Fruit fly (Drosophila melanogaster): ENCODE results near the gene CG32091.

Gene CG32091

DNA sequence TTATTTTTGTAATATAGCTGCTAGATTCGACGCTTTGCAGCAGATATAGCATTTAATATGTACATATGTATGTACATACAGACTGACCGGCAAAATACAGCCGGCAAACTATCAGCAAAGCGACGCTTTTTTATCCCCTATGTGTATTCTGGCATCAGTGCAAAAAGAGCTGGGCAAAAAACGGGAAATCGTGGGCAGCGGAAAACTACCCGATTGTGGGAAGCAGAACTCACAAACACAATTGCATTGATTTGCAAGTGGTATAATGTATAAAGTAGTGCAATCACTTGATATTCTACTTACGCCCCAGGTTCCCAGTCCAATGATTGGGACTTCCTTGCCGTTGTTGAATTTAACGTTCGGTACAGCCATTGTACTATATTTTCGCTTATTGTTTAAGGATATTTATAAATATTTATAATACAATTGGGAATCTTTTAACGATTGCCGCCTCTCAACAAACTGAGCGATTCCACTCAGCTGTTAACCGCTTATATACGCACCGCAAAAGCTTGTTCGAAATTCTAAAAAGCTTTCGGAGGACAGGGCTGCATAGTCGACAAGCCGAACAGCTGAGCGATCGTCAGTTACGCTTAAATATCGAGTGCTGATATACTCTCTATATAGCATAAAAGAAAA, 7.8 kb upstream of the CG32091 start (continued):
- TF ChIP-seq CG10979 (tag; optimal IDR thresholded peaks at IDR 0.05) (no peak), crp (GFP tag; optimal IDR thresholded peaks at IDR 0.05) (peak in 1 of 2 experiments; percentile 87), CG13287 (GFP tag; IDR thresholded peaks at IDR 0.05; ENCODE audit: partially characterized antibody) (peak; percentile 59), fru (optimal IDR thresholded peaks at IDR 0.05) (no peak), CG34224 (GFP tag; IDR thresholded peaks at IDR 0.05; ENCODE audit: partially characterized antibody) (peak; percentile 25; the same call in 1 of the 3 replicates), row (GFP tag; IDR thresholded peaks at IDR 0.05) (peak; percentile 41; the same call in 1 of the 3 replicates), HmgZ (tag; optimal IDR thresholded peaks at IDR 0.05) (peak; percentile 20), Meics (GFP tag; optimal IDR thresholded peaks at IDR 0.05) (no peak), CG8089 (GFP tag; optimal IDR thresholded peaks at IDR 0.05) (no peak), nom (GFP tag; optimal IDR thresholded peaks at IDR 0.05) (peak; percentile 68), sqz (GFP tag; optimal IDR thresholded peaks at IDR 0.05) (no peak), E2f2 (GFP tag; IDR thresholded peaks at IDR 0.05) (peak; percentile 33), Mad (GFP tag; optimal IDR thresholded peaks at IDR 0.05) (no peak), CG2129 (GFP tag; IDR thresholded peaks at IDR 0.05; ENCODE audit: partially characterized antibody) (no peak), lab (GFP tag; optimal IDR thresholded peaks at IDR 0.05) (no peak), CG18011 (GFP tag; optimal IDR thresholded peaks at IDR 0.05) (no peak), Dek (tag; optimal IDR thresholded peaks at IDR 0.05) (no peak)

DNA sequence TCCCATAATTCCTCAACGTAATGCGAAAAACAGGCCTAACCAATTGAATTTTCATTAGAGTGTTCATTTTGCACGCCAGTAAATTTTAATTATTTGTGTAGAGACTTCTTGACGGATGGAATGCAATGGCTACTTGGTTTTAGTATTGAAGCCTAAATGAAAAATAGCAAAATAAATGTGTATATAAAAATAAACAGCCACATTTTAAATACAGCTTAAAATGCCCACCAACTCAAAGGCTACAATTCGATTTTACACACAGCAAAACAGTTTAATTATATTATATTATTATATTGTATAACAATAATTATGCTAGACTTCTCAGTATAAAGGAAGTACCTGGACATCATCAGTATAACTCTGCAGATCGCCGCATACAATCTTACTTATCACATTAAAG, 6.9 kb upstream of the CG32091 start, which contains the start of gene Akr1B:
TSS of gene Akr1B (minus strand) at position 101 of the 400 bp plus-strand sequence.
- TF ChIP-seq CG11398 (GFP tag; optimal IDR thresholded peaks at IDR 0.05) (no peak), Doc3 (GFP tag; IDR thresholded peaks at IDR 0.05; ENCODE audit: partially characterized antibody) (no peak), Max (GFP tag; optimal IDR thresholded peaks at IDR 0.05) (no peak), CG1792 (GFP tag; optimal IDR thresholded peaks at IDR 0.05) (no peak), bigmax (GFP tag; optimal IDR thresholded peaks at IDR 0.05) (no peak), sim (GFP tag; IDR thresholded peaks at IDR 0.05) (no peak), Camta (GFP tag; optimal IDR thresholded peaks at IDR 0.05) (no peak)

DNA sequence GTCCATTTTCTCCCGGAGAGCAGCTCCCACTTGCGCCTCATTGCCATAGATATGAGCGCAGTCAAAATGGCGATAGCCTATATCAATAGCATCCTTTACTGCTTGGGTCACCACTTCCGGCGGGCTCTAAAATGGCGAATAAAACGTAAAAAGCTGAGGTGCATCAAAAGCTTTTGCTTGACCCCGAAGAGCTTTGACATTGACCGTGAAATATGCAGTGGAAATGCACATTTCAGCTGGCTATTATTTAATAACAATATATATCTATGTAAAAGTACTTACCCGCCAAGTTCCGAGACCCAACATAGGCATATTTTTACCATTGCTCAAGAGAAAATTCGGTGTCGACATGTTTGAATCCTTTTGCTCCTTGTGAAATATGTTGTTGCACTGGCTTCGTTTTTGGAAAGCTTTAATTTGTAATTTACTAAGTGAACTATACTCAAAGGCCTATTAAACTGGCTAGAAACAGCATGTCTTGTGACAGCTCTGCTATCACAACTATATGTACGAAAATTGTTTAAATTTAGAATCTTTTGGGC, 5.5 kb upstream of the CG32091 start, which contains the start of gene CG6083:
TSS of gene CG6083 (minus strand) at position 492 of the 542 bp plus-strand sequence.
- TF ChIP-seq phol (tag; optimal IDR thresholded peaks at IDR 0.05) (peak; percentile 8), Jarid2 (GFP tag; optimal IDR thresholded peaks at IDR 0.05) (no peak), h (optimal IDR thresholded peaks at IDR 0.05) (no peak), Hr78 (GFP tag; optimal IDR thresholded peaks at IDR 0.05) (peak in 1 of 2 experiments; percentile 95), CG3995 (GFP tag; optimal IDR thresholded peaks at IDR 0.05) (no peak), CG8388 (GFP tag; optimal IDR thresholded peaks at IDR 0.05) (no peak), Dbx (GFP tag; IDR thresholded peaks at IDR 0.05) (no peak), her (GFP tag; optimal IDR thresholded peaks at IDR 0.05) (no peak), MTF-1 (GFP tag; optimal IDR thresholded peaks at IDR 0.05; ENCODE audit: borderline replicate concordance) (no peak), Dip2 (GFP tag; IDR thresholded peaks at IDR 0.05) (no peak)
